Fruit fly (Drosophila melanogaster) whole organism, embryonic: ENCODE data around the gene moody.

Source experiments
- ATbp ChIP-seq: fragments of 200-800 bp; sonication (Bioruptor generic); optimal IDR thresholded peaks from 2 replicates; lab custom pipeline; 2017; ENCODE audit warnings: missing biosample characterization, mild to moderate bottlenecking, missing genetic modification characterization, missing genetic modification reagents
- Aef1 ChIP-seq: fragments of 200-800 bp; sonication (Bioruptor generic); IDR thresholded peaks from 3 replicates; pipeline ENCODE4 v1.3.6; 2022; ENCODE audit warnings: missing biosample characterization, missing genetic modification characterization
- CG10979 ChIP-seq: fragments of 200-800 bp; sonication (Bioruptor generic); optimal IDR thresholded peaks from 2 replicates; lab custom pipeline; 2018; ENCODE audit warnings: missing biosample characterization, mild to moderate bottlenecking, missing genetic modification characterization, moderate library complexity
- CG12219 ChIP-seq: fragments of 200-800 bp; sonication (Bioruptor generic); optimal IDR thresholded peaks from 3 replicates; lab custom pipeline; 2018; ENCODE audit warnings: missing biosample characterization, mild to moderate bottlenecking, missing genetic modification characterization
- CG13123 ChIP-seq: fragments of 200-800 bp; sonication (Bioruptor generic); optimal IDR thresholded peaks from 2 replicates; lab custom pipeline; 2016; ENCODE audit warnings: missing biosample characterization, missing genetic modification characterization
- CG1647 ChIP-seq: fragments of 200-800 bp; sonication (Bioruptor generic); optimal IDR thresholded peaks from 3 replicates; lab custom pipeline; 2016; ENCODE audit warnings: missing biosample characterization, missing genetic modification characterization
- CG18011 ChIP-seq: fragments of 200-800 bp; sonication (Bioruptor generic); optimal IDR thresholded peaks from 2 replicates; lab custom pipeline; 2017; ENCODE audit warnings: missing biosample characterization, missing genetic modification characterization, mild to moderate bottlenecking, moderate library complexity, missing genotype
- CG1832 ChIP-seq: fragments of 200-800 bp; sonication (Bioruptor generic); optimal IDR thresholded peaks from 2 replicates; lab custom pipeline; 2017; ENCODE audit warnings: missing biosample characterization, mild to moderate bottlenecking, missing genetic modification characterization, inconsistent platforms
- CG18599 ChIP-seq: fragments of 200-800 bp; sonication (Bioruptor generic); optimal IDR thresholded peaks from 3 replicates; lab custom pipeline; 2017; ENCODE audit warnings: missing biosample characterization, missing genetic modification characterization, mild to moderate bottlenecking, moderate library complexity, missing genetic modification reagents
- CG18764 ChIP-seq: fragments of 200-800 bp; sonication (Bioruptor generic); optimal IDR thresholded peaks from 3 replicates; lab custom pipeline; 2016; ENCODE audit warnings: missing biosample characterization, missing genetic modification characterization
- CG30020 ChIP-seq: fragments of 200-800 bp; optimal IDR thresholded peaks from 2 replicates; lab custom pipeline; 2019; ENCODE audit warnings: missing biosample characterization, mild to moderate bottlenecking, missing genetic modification characterization, moderate library complexity
- CG7745 ChIP-seq: fragments of 200-800 bp; sonication (Bioruptor generic); optimal IDR thresholded peaks from 2 replicates; lab custom pipeline; 2018; ENCODE audit warnings: missing biosample characterization, mild to moderate bottlenecking, missing genetic modification characterization, moderate library complexity
- CG7839 ChIP-seq: fragments of 200-800 bp; sonication (Bioruptor generic); optimal IDR thresholded peaks from 3 replicates; lab custom pipeline; 2018; ENCODE audit warnings: missing biosample characterization, mild to moderate bottlenecking, missing genetic modification characterization, moderate library complexity
- CG7987 ChIP-seq: fragments of 200-800 bp; sonication (Bioruptor generic); optimal IDR thresholded peaks from 2 replicates; lab custom pipeline; 2018; ENCODE audit warnings: missing biosample characterization, mild to moderate bottlenecking, missing genetic modification characterization, moderate library complexity
- CG9727 ChIP-seq: fragments of 200-800 bp; sonication (Bioruptor generic); optimal IDR thresholded peaks from 3 replicates; lab custom pipeline; 2017; ENCODE audit warnings: missing biosample characterization, mild to moderate bottlenecking, missing genetic modification characterization
- CkIIα-i1 ChIP-seq: fragments of 200-800 bp; sonication (Bioruptor generic); IDR thresholded peaks from 2 replicates; pipeline ENCODE4 v1.3.6; 2022; ENCODE audit warnings: missing biosample characterization, missing genetic modification characterization
- D ChIP-seq, 2 experiments: fragments of 200-800 bp in 1 of 2; fragments of >200 bp in 1 of 2; sonication (Bioruptor generic) in 1 of 2; optimal IDR thresholded peaks; 2 replicates in 1 of 2; 3 replicates in 1 of 2; lab custom pipeline; 2017; ENCODE audit warnings: mild to moderate bottlenecking in 1 of 2, missing biosample characterization in 1 of 2, missing genetic modification characterization in 1 of 2, missing genetic modification reagents in 1 of 2
- D19A ChIP-seq: fragments of 200-800 bp; optimal IDR thresholded peaks from 3 replicates; lab custom pipeline; 2019; ENCODE audit warnings: missing biosample characterization, mild to moderate bottlenecking, missing genetic modification characterization, moderate library complexity
- D19B ChIP-seq: fragments of 200-800 bp; sonication (Bioruptor generic); optimal IDR thresholded peaks from 2 replicates; lab custom pipeline; 2017; ENCODE audit warnings: missing biosample characterization, mild to moderate bottlenecking, missing genetic modification characterization
- Dek ChIP-seq: fragments of 200-800 bp; sonication (Bioruptor generic); optimal IDR thresholded peaks from 3 replicates; lab custom pipeline; 2019; ENCODE audit warnings: missing biosample characterization, mild to moderate bottlenecking, missing genetic modification characterization, moderate library complexity
- Eip74EF ChIP-seq, 2 experiments: fragments of 200-800 bp in 1 of 2; fragments of >200 bp in 1 of 2; sonication (Bioruptor generic) in 1 of 2; optimal IDR thresholded peaks; 2 replicates each; lab custom pipeline; 2017 to 2019; ENCODE audit warnings: missing biosample characterization in 2 of 2, missing genetic modification characterization in 2 of 2, mild to moderate bottlenecking in 1 of 2, moderate library complexity in 1 of 2
- H15 ChIP-seq: fragments of 200-800 bp; sonication (Bioruptor generic); IDR thresholded peaks from 3 replicates; pipeline ENCODE4 v1.3.6; 2022; ENCODE audit warnings: missing biosample characterization, missing genetic modification characterization
- HLHmδ ChIP-seq: fragments of 200-800 bp; sonication (Bioruptor generic); optimal IDR thresholded peaks from 2 replicates; lab custom pipeline; 2018; ENCODE audit warnings: missing biosample characterization, mild to moderate bottlenecking, missing genetic modification characterization, moderate library complexity
- Hsf ChIP-seq: fragments of 200-800 bp; sonication (Bioruptor generic); optimal IDR thresholded peaks from 3 replicates; lab custom pipeline; 2016; ENCODE audit warnings: missing biosample characterization, missing genetic modification characterization
- NC2β ChIP-seq: fragments of 200-800 bp; sonication (Bioruptor generic); optimal IDR thresholded peaks from 2 replicates; lab custom pipeline; 2016; ENCODE audit warnings: missing biosample characterization, missing genetic modification characterization
- NK7.1 ChIP-seq: fragments of 200-800 bp; sonication (Bioruptor generic); optimal IDR thresholded peaks from 3 replicates; lab custom pipeline; 2016; ENCODE audit warnings: missing biosample characterization, missing genetic modification characterization
- Opbp ChIP-seq: fragments of 200-800 bp; sonication (Bioruptor generic); IDR thresholded peaks from 3 replicates; pipeline ENCODE4 v1.3.6; 2022; ENCODE audit warnings: missing biosample characterization, missing genetic modification characterization; ENCODE audit not compliant: partially characterized antibody
- Rfx ChIP-seq: fragments of 200-800 bp; sonication (Bioruptor generic); IDR thresholded peaks from 2 replicates; pipeline ENCODE4 v1.3.6; 2022; ENCODE audit warnings: missing biosample characterization, missing genetic modification characterization
- Spps ChIP-seq: fragments of 200-800 bp; sonication (Bioruptor generic); optimal IDR thresholded peaks from 2 replicates; lab custom pipeline; 2018; ENCODE audit warnings: missing biosample characterization, mild to moderate bottlenecking, missing genetic modification characterization
- Stat92E ChIP-seq, 3 experiments: fragments of >200 bp in 2 of 3; fragments of 200-800 bp in 1 of 3; sonication (Bioruptor generic) in 1 of 3; optimal IDR thresholded peaks; 2 replicates each; lab custom pipeline; 2017 to 2019; ENCODE audit warnings: missing biosample characterization in 3 of 3, missing genetic modification characterization in 3 of 3, mild to moderate bottlenecking in 1 of 3, moderate library complexity in 1 of 3
- YL-1 ChIP-seq: fragments of 200-800 bp; sonication (Bioruptor generic); optimal IDR thresholded peaks from 3 replicates; lab custom pipeline; 2017; ENCODE audit warnings: missing biosample characterization, mild to moderate bottlenecking, missing genetic modification characterization
- ab ChIP-seq: fragments of 200-800 bp; sonication (Bioruptor generic); optimal IDR thresholded peaks from 2 replicates; lab custom pipeline; 2016; ENCODE audit warnings: missing biosample characterization, missing genetic modification characterization
- ac ChIP-seq: fragments of 200-800 bp; sonication (Bioruptor generic); optimal IDR thresholded peaks from 3 replicates; lab custom pipeline; 2017; ENCODE audit warnings: missing biosample characterization, mild to moderate bottlenecking, missing genetic modification characterization
- ase ChIP-seq: fragments of 200-800 bp; sonication (Bioruptor generic); IDR thresholded peaks from 3 replicates; pipeline ENCODE4 v1.3.6; 2022; ENCODE audit warnings: missing biosample characterization, missing genetic modification characterization
- cad ChIP-seq: fragments of >200 bp; optimal IDR thresholded peaks from 2 replicates; lab custom pipeline; 2017; ENCODE audit warnings: missing biosample characterization, missing genetic modification characterization
- corto ChIP-seq: fragments of 200-800 bp; sonication (Bioruptor generic); optimal IDR thresholded peaks from 2 replicates; lab custom pipeline; 2016; ENCODE audit warnings: missing biosample characterization, mild to moderate bottlenecking, missing genetic modification characterization, moderate library complexity
- dan ChIP-seq: fragments of 200-800 bp; sonication (Bioruptor generic); IDR thresholded peaks from 2 replicates; pipeline ENCODE4 v1.3.6; 2022; ENCODE audit warnings: missing biosample characterization, missing genetic modification characterization
- ken ChIP-seq: fragments of 200-800 bp; sonication (Bioruptor generic); IDR thresholded peaks from 3 replicates; pipeline ENCODE4 v1.3.6; 2022; ENCODE audit warnings: missing biosample characterization, missing genetic modification characterization
- knrl ChIP-seq: fragments of 200-800 bp; sonication (Bioruptor generic); IDR thresholded peaks from 3 replicates; pipeline ENCODE4 v1.3.6; 2022; ENCODE audit warnings: missing biosample characterization, missing genetic modification characterization; ENCODE audit not compliant: partially characterized antibody
- lbe ChIP-seq: fragments of 200-800 bp; sonication (Bioruptor generic); optimal IDR thresholded peaks from 2 replicates; lab custom pipeline; 2016; ENCODE audit warnings: missing biosample characterization, mild to moderate bottlenecking, missing genetic modification characterization
- mam ChIP-seq: fragments of 200-800 bp; sonication (Bioruptor generic); optimal IDR thresholded peaks from 3 replicates; lab custom pipeline; 2016; ENCODE audit warnings: missing biosample characterization, missing genetic modification characterization
- mld ChIP-seq: fragments of 200-800 bp; sonication (Bioruptor generic); IDR thresholded peaks from 3 replicates; pipeline ENCODE4 v1.3.6; 2022; ENCODE audit warnings: missing biosample characterization, missing genetic modification characterization; ENCODE audit not compliant: partially characterized antibody
- schlank ChIP-seq: fragments of 200-800 bp; sonication (Bioruptor generic); optimal IDR thresholded peaks from 2 replicates; lab custom pipeline; 2018; ENCODE audit warnings: missing biosample characterization, mild to moderate bottlenecking, missing genetic modification characterization
- sens ChIP-seq: fragments of 200-800 bp; sonication (Bioruptor generic); peaks from one replicate; lab custom pipeline; 2016; ENCODE audit warnings: missing biosample characterization, missing genetic modification characterization
- seq ChIP-seq: fragments of 200-800 bp; sonication (Bioruptor generic); IDR thresholded peaks from 2 replicates; pipeline ENCODE4 v1.3.6; 2022; ENCODE audit warnings: missing biosample characterization, missing genetic modification characterization
- sima ChIP-seq: fragments of 200-800 bp; sonication (Bioruptor generic); optimal IDR thresholded peaks from 2 replicates; lab custom pipeline; 2016; ENCODE audit warnings: missing biosample characterization, missing genetic modification characterization
- toy ChIP-seq: fragments of 200-800 bp; sonication (Bioruptor generic); IDR thresholded peaks from 2 replicates; pipeline ENCODE4 v1.3.6; 2022; ENCODE audit warnings: missing biosample characterization, missing genetic modification characterization
- trh ChIP-seq: fragments of 200-800 bp; sonication (Bioruptor generic); optimal IDR thresholded peaks from 2 replicates; lab custom pipeline; 2016; ENCODE audit warnings: missing biosample characterization, missing genetic modification characterization
- tup ChIP-seq: fragments of 200-800 bp; sonication (Bioruptor generic); optimal IDR thresholded peaks from 2 replicates; lab custom pipeline; 2016; ENCODE audit warnings: missing biosample characterization, mild to moderate bottlenecking, missing genetic modification characterization, moderate library complexity
- wdn ChIP-seq: fragments of 200-800 bp; sonication (Bioruptor generic); IDR thresholded peaks from 2 replicates; pipeline ENCODE4 v1.3.6; 2022; ENCODE audit warnings: missing biosample characterization, missing genetic modification characterization

The moody gene

dm6 chrX:2083109-2083508, 33.2 kb upstream of the moody start (continued):
- TF ChIP-seq schlank (tag; lab: Kevin White, UChicago): peak; percentile 74
- TF ChIP-seq CG1832 (GFP tag; lab: Kevin White, UChicago): no peak
- peak; percentile 61; the same call in 1 of the 2 replicates for TF ChIP-seq wdn (GFP tag; lab: Robert Waterston, UW)
- TF ChIP-seq sima (GFP tag; lab: Kevin White, UChicago): no peak
- peak; percentile 14 for TF ChIP-seq CG12219 (GFP tag; lab: Kevin White, UChicago)
- peak; percentile 52 for TF ChIP-seq Dek (tag; lab: Kevin White, UChicago)
- TF ChIP-seq corto (GFP tag; lab: Kevin White, UChicago): no peak
- peak; percentile 25 for TF ChIP-seq CG1647 (GFP tag; lab: Kevin White, UChicago)
- no peak for TF ChIP-seq CkIIα-i1 (GFP tag; lab: Robert Waterston, UW)
- no peak for TF ChIP-seq CG7987 (GFP tag; lab: Kevin White, UChicago)
- TF ChIP-seq toy (GFP tag; lab: Robert Waterston, UW): peak; percentile 64; the same call in 1 of the 2 replicates
- TF ChIP-seq NK7.1 (GFP tag; lab: Kevin White, UChicago): no peak
- no peak for TF ChIP-seq D19A
- TF ChIP-seq mam (GFP tag; lab: Kevin White, UChicago): peak; percentile 80
- no peak for TF ChIP-seq CG7745
- TF ChIP-seq cad (GFP tag; lab: Kevin White, UChicago): no peak
- TF ChIP-seq CG30020 (tag; lab: Kevin White, UChicago): no peak
- TF ChIP-seq tup (GFP tag; lab: Kevin White, UChicago): no peak
- TF ChIP-seq ken (GFP tag; lab: Robert Waterston, UW): no peak
- no peak for TF ChIP-seq CG18011 (GFP tag; lab: Kevin White, UChicago)
- TF ChIP-seq dan (GFP tag; lab: Robert Waterston, UW): no peak
- peak; percentile 50 for TF ChIP-seq Hsf (GFP tag; lab: Kevin White, UChicago)
- TF ChIP-seq lbe: peak; percentile 80
- no peak for TF ChIP-seq H15 (GFP tag; lab: Robert Waterston, UW)
- TF ChIP-seq ATbp: no peak
- 0 out of 2 replicates have a peak, but pooled peaks have one; percentile 16 for TF ChIP-seq seq
- TF ChIP-seq ase: no peak
- peak; percentile 36 for TF ChIP-seq sens (GFP tag; lab: Kevin White, UChicago)
- no peak for TF ChIP-seq knrl (GFP tag; lab: Robert Waterston, UW)
- TF ChIP-seq Stat92E (GFP tag; optimal IDR thresholded peaks at IDR 0.05; lab: Kevin White, UChicago): no peak
- TF ChIP-seq D (optimal IDR thresholded peaks at IDR 0.05; lab: Kevin White, UChicago): no peak
- no peak for TF ChIP-seq D (GFP tag; optimal IDR thresholded peaks at IDR 0.05; lab: Kevin White, UChicago)
- peak; percentile 53; the same call in 2 of the 3 replicates for TF ChIP-seq Aef1 (GFP tag; lab: Robert Waterston, UW)
- TF ChIP-seq mld: no peak
- no peak for TF ChIP-seq CG18764 (GFP tag; lab: Kevin White, UChicago)
- no peak for TF ChIP-seq CG13123
- peak; percentile 91 for TF ChIP-seq Rfx (GFP tag; lab: Robert Waterston, UW)
- no peak for TF ChIP-seq CG10979 (tag; lab: Kevin White, UChicago)
- TF ChIP-seq trh (GFP tag; lab: Kevin White, UChicago): no peak
- no peak for TF ChIP-seq ac (GFP tag; lab: Kevin White, UChicago)
- TF ChIP-seq Eip74EF (GFP tag; optimal IDR thresholded peaks at IDR 0.05; lab: Kevin White, UChicago): no peak
- no peak for TF ChIP-seq YL-1
- peak; percentile 82 for TF ChIP-seq CG18599 (GFP tag; lab: Kevin White, UChicago)
- TF ChIP-seq Opbp (GFP tag; lab: Robert Waterston, UW): no peak
- TF ChIP-seq D19B (GFP tag; lab: Kevin White, UChicago): peak; percentile 48
- TF ChIP-seq HLHmδ (GFP tag; lab: Kevin White, UChicago): no peak
- no peak for TF ChIP-seq Spps
- peak; percentile 66 for TF ChIP-seq CG7839 (tag; lab: Kevin White, UChicago)
- no peak for TF ChIP-seq NC2β (GFP tag; lab: Kevin White, UChicago)
- TF ChIP-seq CG9727 (GFP tag; lab: Kevin White, UChicago): peak; percentile 29
- peak; percentile 59 for TF ChIP-seq ab (GFP tag; lab: Kevin White, UChicago)
